Worm (Caenorhabditis elegans) whole organism, young adult: ENCODE results near the gene clec-31.

Experiments
- F37B4.10 ChIP-seq: fragments of 200-800 bp; sonication (Bioruptor generic); IDR thresholded peaks from 2 replicates; pipeline ENCODE4 v1.3.6; 2022; ENCODE audit warnings: missing genetic modification characterization, missing compliant biosample characterization
- ama-1 ChIP-seq, 3 experiments: fragments of 150-350 bp in 1 of 3; sonication (generic microtip) in 2 of 3; optimal IDR thresholded peaks; 2 replicates each; lab custom pipeline; 2014 to 2018; ENCODE audit warnings: missing biosample characterization in 2 of 3, missing genetic modification characterization in 2 of 3, missing genetic modification reagents in 2 of 3
- die-1 ChIP-seq: sonication (generic microtip); optimal IDR thresholded peaks from 2 replicates; lab custom pipeline; 2016; ENCODE audit warnings: missing genotype, mild to moderate bottlenecking, missing genetic modification characterization, missing compliant biosample characterization
- egl-44 ChIP-seq: fragments of 200-800 bp; sonication (Bioruptor generic); IDR thresholded peaks from 2 replicates; pipeline ENCODE4 v1.3.6; 2022; ENCODE audit warnings: missing genetic modification reagents, missing genetic modification characterization, missing compliant biosample characterization
- nfya-1 ChIP-seq: sonication (generic microtip); optimal IDR thresholded peaks from 2 replicates; lab custom pipeline; 2017; ENCODE audit warnings: antibody characterized with exemption, missing compliant biosample characterization, missing genetic modification characterization, borderline replicate concordance; ENCODE audit not compliant: insufficient read depth
- pha-4 ChIP-seq: fragments of 150-350 bp; sonication (generic microtip); optimal IDR thresholded peaks from 2 replicates; lab custom pipeline; 2014; ENCODE audit warnings: missing biosample characterization, missing genetic modification reagents, missing genetic modification characterization
- rcor-1 ChIP-seq: fragments of 200-800 bp; sonication (Bioruptor generic); IDR thresholded peaks from 2 replicates; pipeline ENCODE4 v1.3.6; 2022; ENCODE audit warnings: missing genetic modification reagents, missing genetic modification characterization, missing compliant biosample characterization
- repo-1 ChIP-seq: sonication (generic microtip); optimal IDR thresholded peaks from 2 replicates; lab custom pipeline; 2017; ENCODE audit warnings: mild to moderate bottlenecking, missing genetic modification characterization, missing compliant biosample characterization
- snpc-3.4 ChIP-seq: sonication (generic microtip); optimal IDR thresholded peaks from 2 replicates; lab custom pipeline; 2017; ENCODE audit warnings: missing genetic modification characterization, mild to moderate bottlenecking, missing compliant biosample characterization, antibody characterized with exemption, moderate library complexity, missing genotype, missing genetic modification reagents
- ztf-26 ChIP-seq: sonication (generic microtip); optimal IDR thresholded peaks from 2 replicates; lab custom pipeline; 2017; ENCODE audit warnings: missing genetic modification characterization, missing compliant biosample characterization

- TF ChIP-seq F37B4.10 (GFP tag; lab: Robert Waterston, UW) = no peak
- no peak for TF ChIP-seq pha-4 (tag; lab: Kevin White, UChicago)
- no peak for TF ChIP-seq ama-1 (optimal IDR thresholded peaks at IDR 0.05; lab: Kevin White, UChicago)
- TF ChIP-seq ama-1 (GFP tag; optimal IDR thresholded peaks at IDR 0.05; lab: Kevin White, UChicago) = no peak
- TF ChIP-seq repo-1 (tag; lab: Kevin White, UChicago) = no peak
- no peak for TF ChIP-seq ztf-26 (tag; lab: Kevin White, UChicago)
- no peak for TF ChIP-seq nfya-1 (tag; lab: Kevin White, UChicago)
- TF ChIP-seq snpc-3.4 (tag; lab: Kevin White, UChicago) = no peak
- no peak for TF ChIP-seq egl-44 (GFP tag; lab: Robert Waterston, UW)
- TF ChIP-seq rcor-1 (GFP tag; lab: Robert Waterston, UW) = no peak
- no peak for TF ChIP-seq die-1
Measured at ce11 chrV:16836100-16836499, 21.8 kb downstream of the clec-31 start.
